Worm (Caenorhabditis elegans): ENCODE results near the gene coel-1.

coel-1 gene

DNA sequence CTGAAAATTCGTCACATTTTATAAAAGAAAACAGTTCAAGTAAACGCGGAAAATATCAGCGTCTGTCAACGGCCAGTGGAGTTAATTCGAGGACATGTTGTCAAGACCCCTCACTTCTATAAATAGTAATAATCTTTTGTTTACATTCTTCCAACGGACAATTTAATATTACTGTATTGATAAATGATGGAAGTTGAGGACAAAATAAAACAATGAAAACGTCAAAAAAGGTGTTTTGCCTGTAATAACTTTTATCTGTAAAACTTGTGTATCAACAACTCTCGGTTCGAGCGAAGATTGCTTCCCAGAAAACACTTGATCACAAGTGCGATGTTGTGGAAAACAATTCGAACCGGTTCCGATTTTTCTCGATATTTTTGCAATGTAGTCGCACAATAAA is 17.0 kb upstream of the coel-1 start:
- TF ChIP-seq isw-1 (GFP tag; IDR thresholded peaks at IDR 0.05) (no peak), ceh-82 (tag; optimal IDR thresholded peaks at IDR 0.05) (no peak), Y116A8C.19 (tag; optimal IDR thresholded peaks at IDR 0.05; ENCODE audit: borderline replicate concordance) (no peak), egl-13 (tag; optimal IDR thresholded peaks at IDR 0.05) (no peak), tbx-2 (tag; optimal IDR thresholded peaks at IDR 0.05) (no peak), nhr-71 (tag; optimal IDR thresholded peaks at IDR 0.05) (peak; percentile 26), grh-1 (GFP tag; IDR thresholded peaks at IDR 0.05) (no peak), ces-1 (GFP tag; optimal IDR thresholded peaks at IDR 0.05) (no peak), snu-23 (GFP tag; optimal IDR thresholded peaks at IDR 0.05) (peak; percentile 9), sptf-1 (tag; optimal IDR thresholded peaks at IDR 0.05) (no peak), C34B4.2 (tag; optimal IDR thresholded peaks at IDR 0.05) (no peak), ceh-8 (GFP tag; optimal IDR thresholded peaks at IDR 0.05) (no peak), elt-3 (tag; optimal IDR thresholded peaks at IDR 0.05) (no peak), zag-1 (tag; optimal IDR thresholded peaks at IDR 0.05) (no peak), alr-1 (tag; optimal IDR thresholded peaks at IDR 0.05; ENCODE audit: borderline replicate concordance) (no peak), mep-1 (tag; optimal IDR thresholded peaks at IDR 0.05) (no peak), lin-13 (GFP tag; optimal IDR thresholded peaks at IDR 0.05) (no peak), elt-2 (tag; optimal IDR thresholded peaks at IDR 0.05) (peak; percentile 34), nhr-47 (tag; optimal IDR thresholded peaks at IDR 0.05) (no peak), snpc-4 (tag; optimal IDR thresholded peaks at IDR 0.05) (no peak), ceh-63 (GFP tag; optimal IDR thresholded peaks at IDR 0.05) (no peak), mab-9 (GFP tag; IDR thresholded peaks at IDR 0.05) (no peak), unc-130 (tag; optimal IDR thresholded peaks at IDR 0.05) (no peak), efl-1 (optimal IDR thresholded peaks at IDR 0.05) (no peak), efl-1 (GFP tag; optimal IDR thresholded peaks at IDR 0.05 in 1 of 2) (no peak), lin-39 (tag; optimal IDR thresholded peaks at IDR 0.05) (no peak), nhr-77 (tag; optimal IDR thresholded peaks at IDR 0.05) (no peak), efl-3 (GFP tag; optimal IDR thresholded peaks at IDR 0.05) (no peak), aly-2 (tag; optimal IDR thresholded peaks at IDR 0.05) (no peak), mdl-1 (tag; optimal IDR thresholded peaks at IDR 0.05) (no peak), lin-14 (GFP tag; optimal IDR thresholded peaks at IDR 0.05) (peak; percentile 30), xbp-1 (tag; optimal IDR thresholded peaks at IDR 0.05) (no peak), lsy-2 (tag; optimal IDR thresholded peaks at IDR 0.05) (no peak), zip-4 (GFP tag; optimal IDR thresholded peaks at IDR 0.05) (no peak), nhr-20 (tag; optimal IDR thresholded peaks at IDR 0.05) (peak; percentile 13), C16A3.4 (tag; optimal IDR thresholded peaks at IDR 0.05) (no peak), irx-1 (tag; optimal IDR thresholded peaks at IDR 0.05) (no peak), nhr-85 (tag) (peak; percentile 55), aha-1 (tag; optimal IDR thresholded peaks at IDR 0.05) (no peak), egl-27 (tag; optimal IDR thresholded peaks at IDR 0.05) (no peak), swsn-7 (tag; optimal IDR thresholded peaks at IDR 0.05) (no peak), ztf-4 (tag; optimal IDR thresholded peaks at IDR 0.05) (no peak), fkh-4 (tag; optimal IDR thresholded peaks at IDR 0.05; ENCODE audit: borderline replicate concordance) (no peak), blmp-1 (tag; optimal IDR thresholded peaks at IDR 0.05) (no peak), ceh-88 (GFP tag; IDR thresholded peaks at IDR 0.05) (no peak)

DNA sequence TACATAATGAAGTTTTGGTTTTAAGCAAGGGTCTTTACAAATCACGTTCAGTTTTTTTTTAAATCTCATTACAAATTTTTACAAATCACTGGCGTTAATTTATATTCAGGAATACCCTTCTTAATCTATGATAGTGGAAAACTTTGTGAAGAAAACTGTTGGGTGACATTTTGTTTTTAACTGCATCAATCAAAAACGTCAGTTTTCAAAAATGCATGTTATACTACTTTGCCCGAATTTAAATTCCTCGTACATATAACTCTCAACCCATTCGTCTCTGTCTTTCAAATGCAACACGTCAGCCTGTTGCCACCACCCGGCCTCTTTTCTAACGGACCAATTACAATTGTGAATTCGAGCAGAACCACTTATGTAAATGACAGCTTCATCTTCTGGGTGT is 16.5 kb upstream of the coel-1 start, which contains the start of gene hlh-13:
Gene hlh-13, plus strand, starts transcription at position 301 of the 400 bp plus-strand sequence.
- no peak for TF ChIP-seq unc-130 (tag; optimal IDR thresholded peaks at IDR 0.05)
- TF ChIP-seq skn-1 (tag; optimal IDR thresholded peaks at IDR 0.05): no peak
- no peak for TF ChIP-seq lin-39 (tag; optimal IDR thresholded peaks at IDR 0.05)
- no peak for TF ChIP-seq nhr-76 (tag; optimal IDR thresholded peaks at IDR 0.05)
- TF ChIP-seq nhr-28 (tag; optimal IDR thresholded peaks at IDR 0.05): no peak
